Fruit fly (Drosophila melanogaster) whole organism: Measurements from ENCODE around the gene axo.

ENCODE experiments used
- pan ChIP-seq: fragments of >200 bp; optimal IDR thresholded peaks from 2 replicates; lab custom pipeline; 2017
- psq ChIP-seq: fragments of >200 bp; optimal IDR thresholded peaks from 2 replicates; lab custom pipeline; 2017

DNA sequence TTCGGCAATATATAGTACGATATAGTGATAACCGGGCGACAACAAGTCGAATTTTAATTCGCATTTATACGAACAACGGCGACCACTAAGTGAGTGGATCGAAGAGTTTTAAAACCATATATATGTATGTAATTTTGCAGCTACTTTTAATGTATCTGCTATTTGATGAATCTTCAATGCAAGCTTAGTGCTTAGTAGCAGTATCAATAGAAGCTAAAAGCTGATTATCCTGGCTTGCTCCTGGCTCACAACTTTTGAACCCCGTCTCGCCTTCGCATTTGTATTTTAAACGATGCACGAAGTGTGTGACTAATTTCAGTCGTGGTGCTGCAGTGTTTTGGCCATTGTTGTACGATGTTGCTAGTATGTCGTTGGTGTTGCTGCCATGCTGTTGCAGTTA is 49.5 kb upstream of the axo start:
- TF ChIP-seq psq (no peak), pan (no peak)
